Fruit fly (Drosophila melanogaster) whole organism, wandering third instar larva: ENCODE results near the gene dpr10.

Source experiments
- Dfd ChIP-seq: fragments of >200 bp; optimal IDR thresholded peaks from 2 replicates; lab custom pipeline; 2017; ENCODE audit warnings: missing biosample characterization, missing genetic modification characterization
- ey ChIP-seq: fragments of 200-800 bp; sonication (Bioruptor generic); optimal IDR thresholded peaks from 2 replicates; lab custom pipeline; 2016; ENCODE audit warnings: missing biosample characterization, missing genetic modification characterization
- sage ChIP-seq: fragments of 200-800 bp; sonication (Bioruptor generic); optimal IDR thresholded peaks from 2 replicates; lab custom pipeline; 2016; ENCODE audit warnings: missing biosample characterization, mild to moderate bottlenecking, missing genetic modification characterization

- TF ChIP-seq ey (GFP tag; lab: Kevin White, UChicago) (no peak), sage (no peak), Dfd (GFP tag; lab: Kevin White, UChicago) (no peak)
Measured at dm6 chr3L:10220064-10220463, 34.2 kb upstream of the dpr10 start, which contains the start of gene CG32055.
